Fruit fly (Drosophila melanogaster): ENCODE results near the gene CG31954.

The CG31954 gene

dm6 chr2L:3543062-3543461 is 33.2 kb upstream of the CG31954 start (continued):
- no peak for TF ChIP-seq nom (GFP tag; optimal IDR thresholded peaks at IDR 0.05)
- TF ChIP-seq CG30020 (tag; optimal IDR thresholded peaks at IDR 0.05) = no peak
- TF ChIP-seq Ets97D (GFP tag; optimal IDR thresholded peaks at IDR 0.05) = no peak
- TF ChIP-seq Six4 (GFP tag; optimal IDR thresholded peaks at IDR 0.05) = no peak
- TF ChIP-seq trh (GFP tag; optimal IDR thresholded peaks at IDR 0.05) = no peak
- no peak for TF ChIP-seq grn (GFP tag; optimal IDR thresholded peaks at IDR 0.05)
- TF ChIP-seq CG15073 (GFP tag; optimal IDR thresholded peaks at IDR 0.05) = no peak
- no peak for TF ChIP-seq gsb-n (tag; optimal IDR thresholded peaks at IDR 0.05)
- TF ChIP-seq crp (GFP tag; optimal IDR thresholded peaks at IDR 0.05) = no peak
- no peak for TF ChIP-seq CG31365 (tag; optimal IDR thresholded peaks at IDR 0.05)
- no peak for TF ChIP-seq Nf-YA (GFP tag; IDR thresholded peaks at IDR 0.05)
- TF ChIP-seq CG8765 (GFP tag; IDR thresholded peaks at IDR 0.05) = 0 out of 2 replicates have a peak, but pooled peaks have one; percentile 15
- peak; percentile 28 for TF ChIP-seq Med (GFP tag)
- TF ChIP-seq vfl (GFP tag; optimal IDR thresholded peaks at IDR 0.05) = no peak
- no peak for TF ChIP-seq Hmx (GFP tag; optimal IDR thresholded peaks at IDR 0.05)
- TF ChIP-seq Fer3 (tag; optimal IDR thresholded peaks at IDR 0.05) = no peak
- no peak for TF ChIP-seq ewg (GFP tag; optimal IDR thresholded peaks at IDR 0.05)
- peak; percentile 15 for TF ChIP-seq CG6254 (GFP tag; optimal IDR thresholded peaks at IDR 0.05)
- TF ChIP-seq eyg (GFP tag; optimal IDR thresholded peaks at IDR 0.05) = no peak
- peak; percentile 30; the same call in 1 of the 3 replicates for TF ChIP-seq croc (GFP tag; conservative IDR thresholded peaks at IDR 0.05)
- TF ChIP-seq prd (optimal IDR thresholded peaks at IDR 0.05) = no peak
- TF ChIP-seq prd (GFP tag; IDR thresholded peaks at IDR 0.05) = peak; percentile 32; the same call in 1 of the 3 replicates
- TF ChIP-seq CG2678 (tag; optimal IDR thresholded peaks at IDR 0.05) = no peak
- no peak for TF ChIP-seq Bteb2 (GFP tag; optimal IDR thresholded peaks at IDR 0.05)
- no peak for TF ChIP-seq CG15269 (tag; optimal IDR thresholded peaks at IDR 0.05)
- peak; percentile 16 for TF ChIP-seq CG14710 (tag; optimal IDR thresholded peaks at IDR 0.05)
- no peak for TF ChIP-seq CG17385 (GFP tag; optimal IDR thresholded peaks at IDR 0.05)
- no peak for TF ChIP-seq CG9876 (GFP tag; optimal IDR thresholded peaks at IDR 0.05)
- TF ChIP-seq CG34224 (GFP tag; IDR thresholded peaks at IDR 0.05; ENCODE audit: partially characterized antibody) = no peak
- TF ChIP-seq hkb (optimal IDR thresholded peaks at IDR 0.05) = no peak
- TF ChIP-seq hkb (GFP tag; IDR thresholded peaks at IDR 0.05) = no peak
- no peak for TF ChIP-seq D19B (GFP tag; optimal IDR thresholded peaks at IDR 0.05)
- peak in 1 of 3 experiments; percentile 28 for TF ChIP-seq lola (GFP tag; optimal IDR thresholded peaks at IDR 0.05)
- no peak for TF ChIP-seq CG3163 (GFP tag; optimal IDR thresholded peaks at IDR 0.05)
- no peak for TF ChIP-seq tio (GFP tag; optimal IDR thresholded peaks at IDR 0.05)
- TF ChIP-seq CG14014 (GFP tag; IDR thresholded peaks at IDR 0.05) = no peak
- TF ChIP-seq Mes4 (GFP tag; optimal IDR thresholded peaks at IDR 0.05) = no peak
- TF ChIP-seq CG9727 (GFP tag; optimal IDR thresholded peaks at IDR 0.05) = peak; percentile 3
- no peak for TF ChIP-seq CG43689 (GFP tag; IDR thresholded peaks at IDR 0.05)

dm6 chr2L:3539996-3540395 is 30.1 kb upstream of the CG31954 start:
- TF ChIP-seq CG12155 (GFP tag; optimal IDR thresholded peaks at IDR 0.05) (no peak), Pdp1 (GFP tag; optimal IDR thresholded peaks at IDR 0.05) (peak in 1 of 2 experiments; percentile 78), odd (GFP tag; optimal IDR thresholded peaks at IDR 0.05) (no peak), HLHmδ (GFP tag; optimal IDR thresholded peaks at IDR 0.05) (no peak), CG12391 (tag; optimal IDR thresholded peaks at IDR 0.05) (no peak), Abd-B (GFP tag; optimal IDR thresholded peaks at IDR 0.05) (no peak), CG10321 (GFP tag; IDR thresholded peaks at IDR 0.05) (peak; percentile 96), CG13775 (GFP tag; optimal IDR thresholded peaks at IDR 0.05) (no peak), nmo (GFP tag; optimal IDR thresholded peaks at IDR 0.05) (no peak), CG2116 (GFP tag; optimal IDR thresholded peaks at IDR 0.05) (no peak), chinmo (GFP tag; IDR thresholded peaks at IDR 0.05; ENCODE audit: partially characterized antibody) (0 out of 4 replicates have a peak, but pooled peaks have one; percentile 10), sr (GFP tag; IDR thresholded peaks at IDR 0.05) (peak; percentile 39; the same call in 1 of the 3 replicates), D (optimal IDR thresholded peaks at IDR 0.05) (no peak), D (GFP tag; optimal IDR thresholded peaks at IDR 0.05) (no peak)
